Worm (Caenorhabditis elegans): ENCODE data around the gene F56D6.12.

DNA sequence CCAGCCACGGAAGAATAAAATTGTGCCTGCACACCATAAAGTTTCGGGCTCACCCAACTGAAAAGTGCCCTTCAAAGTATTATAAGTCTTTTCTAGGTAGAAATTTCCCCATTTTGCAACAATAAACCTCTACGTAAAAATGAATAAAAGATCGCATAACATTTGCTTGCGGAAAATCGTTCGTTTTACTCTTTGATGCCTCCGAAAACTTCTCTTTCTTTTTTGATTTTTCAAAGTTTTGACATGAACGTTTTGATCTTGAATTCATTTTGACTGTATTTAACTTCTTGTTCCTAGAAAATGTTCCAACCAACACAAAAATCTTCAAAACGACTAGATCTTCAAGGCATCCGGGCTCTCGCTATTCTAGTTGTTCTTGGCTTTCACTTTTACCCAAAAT lies 19.0 kb upstream of the F56D6.12 start, which contains the start of gene oac-21:
- no peak for TF ChIP-seq tbx-7 (tag; optimal IDR thresholded peaks at IDR 0.05)
- no peak for TF ChIP-seq tbx-2 (tag; optimal IDR thresholded peaks at IDR 0.05)
- TF ChIP-seq nhr-11 (tag; optimal IDR thresholded peaks at IDR 0.05) = no peak

Measured in whole organism, late embryonic.